Worm (Caenorhabditis elegans): ENCODE data around the gene F31A3.3.
"Not testable (repeated sequence)": the region's sequence is repeated elsewhere in the genome, so short reads cannot be mapped to it uniquely, and the experiment has no call there.

F31A3.3 gene

ce11 chrX:17534014-17534465 lies at the start of gene F31A3.3:
F31A3.3 (minus strand) TSS chrX:17534064.
- TF ChIP-seq T20F7.1 (GFP tag; optimal IDR thresholded peaks at IDR 0.05), result no peak
- no peak for TF ChIP-seq tra-1 (GFP tag; IDR thresholded peaks at IDR 0.05)
- TF ChIP-seq saeg-2 (GFP tag; IDR thresholded peaks at IDR 0.05), result 0 out of 2 replicates have a peak, but pooled peaks have one; percentile 27
- TF ChIP-seq nhr-28 (tag; optimal IDR thresholded peaks at IDR 0.05), result peak; percentile 54
- TF ChIP-seq lin-39 (tag; optimal IDR thresholded peaks at IDR 0.05), result no peak
- peak; percentile 36 for TF ChIP-seq hlh-11 (tag; optimal IDR thresholded peaks at IDR 0.05)
- TF ChIP-seq dpl-1 (GFP tag; optimal IDR thresholded peaks at IDR 0.05), result no peak
- peak; percentile 51 for TF ChIP-seq pqm-1 (tag; optimal IDR thresholded peaks at IDR 0.05)
- no peak for TF ChIP-seq lir-3 (tag; optimal IDR thresholded peaks at IDR 0.05)
- peak; percentile 6 for TF ChIP-seq aha-1 (tag)
- TF ChIP-seq duxl-1 (tag; optimal IDR thresholded peaks at IDR 0.05; ENCODE audit: poor library complexity), result no peak
- TF ChIP-seq egl-27 (tag; optimal IDR thresholded peaks at IDR 0.05), result no peak
- TF ChIP-seq dmd-6 (GFP tag; IDR thresholded peaks at IDR 0.05), result peak; percentile 83
- TF ChIP-seq mdl-1 (tag; optimal IDR thresholded peaks at IDR 0.05), result peak in 1 of 2 experiments; percentile 46
- TF ChIP-seq nhr-6 (tag; optimal IDR thresholded peaks at IDR 0.05), result no peak
- TF ChIP-seq hif-1 (tag; optimal IDR thresholded peaks at IDR 0.05), result no peak
- TF ChIP-seq nhr-76 (tag; optimal IDR thresholded peaks at IDR 0.05), result no peak
- peak; percentile 51 for TF ChIP-seq mxl-3 (GFP tag; optimal IDR thresholded peaks at IDR 0.05)
- no peak for TF ChIP-seq Y5F2A.4 (GFP tag; optimal IDR thresholded peaks at IDR 0.05)
- no peak for TF ChIP-seq vab-7 (GFP tag; IDR thresholded peaks at IDR 0.05)
- TF ChIP-seq fkh-10 (GFP tag; optimal IDR thresholded peaks at IDR 0.05), result no peak
- TF ChIP-seq hmg-1.1 (GFP tag; IDR thresholded peaks at IDR 0.05), result no peak

- TF ChIP-seq madf-9 (GFP tag; conservative IDR thresholded peaks at IDR 0.05) (no peak), gei-8 (GFP tag; optimal IDR thresholded peaks at IDR 0.05) (no peak), duxl-1 (tag; optimal IDR thresholded peaks at IDR 0.05; ENCODE audit: poor library complexity) (no peak), lin-38 (GFP tag; IDR thresholded peaks at IDR 0.05) (no peak), ceh-44 (GFP tag; IDR thresholded peaks at IDR 0.05) (no peak), fos-1 (tag; optimal IDR thresholded peaks at IDR 0.05) (no peak)
These were observed 45.9 kb upstream of the F31A3.3 start, which contains the start of gene frpr-7 for ce11 chrX:17579779-17580178. frpr-7 (minus strand) TSS chrX:17579879.

ce11 chrX:17579011-17579410 lies 45.1 kb upstream of the F31A3.3 start, which contains the start of gene F39B3.3:
F39B3.3 (minus strand) TSS chrX:17579111.
- TF ChIP-seq egl-43 (GFP tag; IDR thresholded peaks at IDR 0.05); fkh-10 (GFP tag; optimal IDR thresholded peaks at IDR 0.05); nhr-11 (tag; optimal IDR thresholded peaks at IDR 0.05): not testable (repeated sequence)

ce11 chrX:17567378-17567777 lies 33.5 kb upstream of the F31A3.3 start, which contains the start of gene F39B3.7:
F39B3.7 (minus strand) TSS chrX:17567478.
- TF ChIP-seq mes-2 (tag; optimal IDR thresholded peaks at IDR 0.05; ENCODE audit: poor library complexity, severe bottlenecking) (no peak), spr-3 (GFP tag; optimal IDR thresholded peaks at IDR 0.05) (no peak), pqm-1 (tag; optimal IDR thresholded peaks at IDR 0.05) (no peak), zfp-3 (GFP tag; conservative IDR thresholded peaks at IDR 0.05) (no peak), duxl-1 (tag; optimal IDR thresholded peaks at IDR 0.05; ENCODE audit: poor library complexity) (no peak), set-16 (GFP tag; IDR thresholded peaks at IDR 0.05) (no peak), aha-1 (tag) (no peak), php-3 (GFP tag; IDR thresholded peaks at IDR 0.05) (no peak), saeg-2 (GFP tag; IDR thresholded peaks at IDR 0.05) (no peak), vab-7 (GFP tag; IDR thresholded peaks at IDR 0.05) (no peak), F10B5.3 (tag; optimal IDR thresholded peaks at IDR 0.05) (no peak), zfp-2 (tag; optimal IDR thresholded peaks at IDR 0.05) (no peak), tag-97 (GFP tag; IDR thresholded peaks at IDR 0.05) (no peak), ceh-28 (tag; optimal IDR thresholded peaks at IDR 0.05) (no peak), nhr-11 (tag; optimal IDR thresholded peaks at IDR 0.05) (no peak), jun-1 (tag; optimal IDR thresholded peaks at IDR 0.05) (no peak), zip-2 (tag; optimal IDR thresholded peaks at IDR 0.05) (no peak), nhr-25 (tag; optimal IDR thresholded peaks at IDR 0.05; ENCODE audit: borderline replicate concordance, insufficient read depth) (no peak), ZK546.5 (tag; optimal IDR thresholded peaks at IDR 0.05) (no peak), egl-27 (tag; optimal IDR thresholded peaks at IDR 0.05) (no peak)
